Fruit fly (Drosophila melanogaster) whole organism, prepupa: Measurements from ENCODE around the gene Polr3E.

ENCODE experiments used
- Blimp-1 ChIP-seq: fragments of 200-800 bp; sonication (Bioruptor generic); optimal IDR thresholded peaks from 3 replicates; lab custom pipeline; 2017; ENCODE audit warnings: missing biosample characterization, missing genetic modification characterization, mild to moderate bottlenecking, moderate library complexity, missing genetic modification reagents
- CG10631 ChIP-seq: fragments of 200-800 bp; sonication (Bioruptor generic); optimal IDR thresholded peaks from 2 replicates; lab custom pipeline; 2016; ENCODE audit warnings: missing biosample characterization, missing genetic modification characterization
- CG11294 ChIP-seq: fragments of 200-800 bp; sonication (Bioruptor generic); IDR thresholded peaks from 2 replicates; pipeline ENCODE4 v1.3.6; 2022; ENCODE audit warnings: missing biosample characterization, missing genetic modification characterization
- CG11762 ChIP-seq: fragments of 200-800 bp; sonication (Bioruptor generic); optimal IDR thresholded peaks from 3 replicates; lab custom pipeline; 2016; ENCODE audit warnings: missing biosample characterization, missing genetic modification characterization; ENCODE audit not compliant: insufficient read depth
- CG11902 ChIP-seq: fragments of 200-800 bp; sonication (Bioruptor generic); optimal IDR thresholded peaks from 3 replicates; lab custom pipeline; 2016; ENCODE audit warnings: missing biosample characterization, missing genetic modification characterization
- CG15336 ChIP-seq: fragments of 200-800 bp; sonication (Bioruptor generic); IDR thresholded peaks from 2 replicates; pipeline ENCODE4 v1.3.6; 2022; ENCODE audit warnings: missing biosample characterization, missing genetic modification characterization
- CG16779 ChIP-seq: fragments of 200-800 bp; sonication (Bioruptor generic); optimal IDR thresholded peaks from 3 replicates; lab custom pipeline; 2017; ENCODE audit warnings: missing biosample characterization, mild to moderate bottlenecking, missing genetic modification characterization
- CG32006 ChIP-seq: fragments of 200-800 bp; sonication (Bioruptor generic); optimal IDR thresholded peaks from 3 replicates; lab custom pipeline; 2017; ENCODE audit warnings: missing biosample characterization, mild to moderate bottlenecking, missing genetic modification characterization
- CG34406 ChIP-seq: fragments of 200-800 bp; sonication (Bioruptor generic); optimal IDR thresholded peaks from 3 replicates; lab custom pipeline; 2016; ENCODE audit warnings: missing biosample characterization, missing genetic modification characterization
- CG3919 ChIP-seq: fragments of 200-800 bp; sonication (Bioruptor generic); optimal IDR thresholded peaks from 3 replicates; lab custom pipeline; 2016; ENCODE audit warnings: missing biosample characterization, missing genetic modification characterization
- CG4318 ChIP-seq: fragments of 200-800 bp; sonication (Bioruptor generic); optimal IDR thresholded peaks from 3 replicates; lab custom pipeline; 2017; ENCODE audit warnings: missing biosample characterization, mild to moderate bottlenecking, missing genetic modification characterization
- CG6163 ChIP-seq: fragments of 200-800 bp; sonication (Bioruptor generic); IDR thresholded peaks from 3 replicates; pipeline ENCODE4 v1.3.6; 2022; ENCODE audit warnings: missing biosample characterization, missing genetic modification characterization
- CG6276 ChIP-seq: fragments of 200-800 bp; sonication (Bioruptor generic); optimal IDR thresholded peaks from 2 replicates; lab custom pipeline; 2017; ENCODE audit warnings: missing biosample characterization, mild to moderate bottlenecking, missing genetic modification characterization
- CG6792 ChIP-seq: fragments of 200-800 bp; sonication (Bioruptor generic); optimal IDR thresholded peaks from 3 replicates; lab custom pipeline; 2016; ENCODE audit warnings: missing biosample characterization, missing genetic modification characterization
- CG6808 ChIP-seq: fragments of 200-800 bp; sonication (Bioruptor generic); optimal IDR thresholded peaks from 3 replicates; lab custom pipeline; 2017; ENCODE audit warnings: missing biosample characterization, missing genetic modification characterization, mild to moderate bottlenecking, moderate library complexity, missing genetic modification reagents
- CG6854 ChIP-seq: fragments of 200-800 bp; sonication (Bioruptor generic); optimal IDR thresholded peaks from 2 replicates; lab custom pipeline; 2017; ENCODE audit warnings: missing biosample characterization, mild to moderate bottlenecking, missing genetic modification characterization
- CG7368 ChIP-seq: fragments of 200-800 bp; sonication (Bioruptor generic); optimal IDR thresholded peaks from 3 replicates; lab custom pipeline; 2016; ENCODE audit warnings: missing biosample characterization, missing genetic modification characterization
- CG8632 ChIP-seq: fragments of 200-800 bp; sonication (Bioruptor generic); optimal IDR thresholded peaks from 3 replicates; lab custom pipeline; 2016; ENCODE audit warnings: missing biosample characterization, missing genetic modification characterization
- CG9139 ChIP-seq: fragments of 200-800 bp; sonication (Bioruptor generic); optimal IDR thresholded peaks from 3 replicates; lab custom pipeline; 2017; ENCODE audit warnings: missing biosample characterization, mild to moderate bottlenecking, missing genetic modification characterization
- Eip75B ChIP-seq: fragments of 200-800 bp; sonication (Bioruptor generic); optimal IDR thresholded peaks from 3 replicates; lab custom pipeline; 2016; ENCODE audit warnings: missing biosample characterization, missing genetic modification characterization
- Eip93F ChIP-seq: fragments of 200-800 bp; sonication (Bioruptor generic); optimal IDR thresholded peaks from 2 replicates; lab custom pipeline; 2016; ENCODE audit warnings: missing biosample characterization, mild to moderate bottlenecking, missing genetic modification characterization
- Ets21C ChIP-seq: fragments of 200-800 bp; sonication (Bioruptor generic); optimal IDR thresholded peaks from 3 replicates; lab custom pipeline; 2016; ENCODE audit warnings: missing biosample characterization, missing genetic modification characterization
- Gug ChIP-seq: fragments of 200-800 bp; sonication (Bioruptor generic); IDR thresholded peaks from 2 replicates; pipeline ENCODE4 v1.3.6; 2022; ENCODE audit warnings: missing biosample characterization, missing genetic modification characterization
- Hr39 ChIP-seq: fragments of 200-800 bp; sonication (Bioruptor generic); optimal IDR thresholded peaks from 2 replicates; lab custom pipeline; 2016; ENCODE audit warnings: missing biosample characterization, missing genetic modification characterization
- Hr4 ChIP-seq: fragments of 200-800 bp; sonication (Bioruptor generic); optimal IDR thresholded peaks from 3 replicates; lab custom pipeline; 2016; ENCODE audit warnings: missing biosample characterization, missing genetic modification characterization
- Lpt ChIP-seq: fragments of 200-800 bp; sonication (Bioruptor generic); optimal IDR thresholded peaks from 3 replicates; lab custom pipeline; 2016; ENCODE audit warnings: missing biosample characterization, missing genetic modification characterization
- Met ChIP-seq: fragments of 200-800 bp; sonication (Bioruptor generic); optimal IDR thresholded peaks from 3 replicates; lab custom pipeline; 2016; ENCODE audit warnings: missing biosample characterization, missing genetic modification characterization
- OdsH ChIP-seq: fragments of 200-800 bp; sonication (Bioruptor generic); optimal IDR thresholded peaks from 3 replicates; lab custom pipeline; 2016; ENCODE audit warnings: missing biosample characterization, missing genetic modification characterization
- Smox ChIP-seq: fragments of 200-800 bp; sonication (Bioruptor generic); optimal IDR thresholded peaks from 3 replicates; lab custom pipeline; 2016; ENCODE audit warnings: missing biosample characterization, missing genetic modification characterization
- Sox14 ChIP-seq: fragments of 200-800 bp; sonication (Bioruptor generic); optimal IDR thresholded peaks from 3 replicates; lab custom pipeline; 2016; ENCODE audit warnings: missing biosample characterization, missing genetic modification characterization
- Sox15 ChIP-seq: fragments of 200-800 bp; sonication (Bioruptor generic); optimal IDR thresholded peaks from 3 replicates; lab custom pipeline; 2016; ENCODE audit warnings: missing biosample characterization, missing genetic modification characterization
- achi ChIP-seq: fragments of 200-800 bp; sonication (Bioruptor generic); optimal IDR thresholded peaks from 3 replicates; lab custom pipeline; 2016; ENCODE audit warnings: missing biosample characterization, missing genetic modification characterization
- acj6 ChIP-seq: fragments of 200-800 bp; sonication (Bioruptor generic); optimal IDR thresholded peaks from 3 replicates; lab custom pipeline; 2016; ENCODE audit warnings: missing biosample characterization, missing genetic modification characterization
- cyc ChIP-seq: fragments of 200-800 bp; sonication (Bioruptor generic); optimal IDR thresholded peaks from 3 replicates; lab custom pipeline; 2016; ENCODE audit warnings: missing biosample characterization, missing genetic modification characterization
- dac ChIP-seq: fragments of 200-800 bp; sonication (Bioruptor generic); optimal IDR thresholded peaks from 2 replicates; lab custom pipeline; 2017; ENCODE audit warnings: missing biosample characterization, mild to moderate bottlenecking, missing genetic modification characterization
- dsx ChIP-seq: fragments of 200-800 bp; optimal IDR thresholded peaks from 3 replicates; lab custom pipeline; 2019; ENCODE audit warnings: missing biosample characterization, mild to moderate bottlenecking, missing genetic modification characterization, moderate library complexity; ENCODE audit not compliant: poor library complexity, severe bottlenecking
- eg ChIP-seq: fragments of 200-800 bp; sonication (Bioruptor generic); IDR thresholded peaks from 3 replicates; pipeline ENCODE4 v1.3.6; 2022; ENCODE audit warnings: missing biosample characterization, missing genetic modification characterization
- esn ChIP-seq: fragments of 200-800 bp; sonication (Bioruptor generic); optimal IDR thresholded peaks from 2 replicates; lab custom pipeline; 2016; ENCODE audit warnings: missing biosample characterization, mild to moderate bottlenecking, missing genetic modification characterization, moderate library complexity
- fd59A ChIP-seq: fragments of 200-800 bp; sonication (Bioruptor generic); optimal IDR thresholded peaks from 2 replicates; lab custom pipeline; 2017; ENCODE audit warnings: missing biosample characterization, mild to moderate bottlenecking, missing genetic modification characterization, missing genetic modification reagents
- fd85E ChIP-seq: fragments of 200-800 bp; sonication (Bioruptor generic); optimal IDR thresholded peaks from 3 replicates; lab custom pipeline; 2016; ENCODE audit warnings: missing biosample characterization, missing genetic modification characterization
- fkh ChIP-seq: fragments of 200-800 bp; sonication (Bioruptor generic); optimal IDR thresholded peaks from 3 replicates; lab custom pipeline; 2017; ENCODE audit warnings: missing biosample characterization, mild to moderate bottlenecking, missing genetic modification characterization, moderate library complexity
- pdm3 ChIP-seq: fragments of 200-800 bp; sonication (Bioruptor generic); optimal IDR thresholded peaks from 3 replicates; lab custom pipeline; 2016; ENCODE audit warnings: missing biosample characterization, missing genetic modification characterization
- ss ChIP-seq, 2 experiments: fragments of 200-800 bp; sonication (Bioruptor generic); optimal IDR thresholded peaks; 2 replicates in 1 of 2; 3 replicates in 1 of 2; lab custom pipeline; 2017 to 2018; ENCODE audit warnings: mild to moderate bottlenecking in 2 of 2, missing biosample characterization in 2 of 2, missing genetic modification characterization in 2 of 2, moderate library complexity in 1 of 2
- svp ChIP-seq: fragments of 200-800 bp; sonication (Bioruptor generic); peaks from one replicate; lab custom pipeline; 2016; ENCODE audit warnings: missing biosample characterization, missing genetic modification characterization
- topi ChIP-seq: fragments of 200-800 bp; sonication (Bioruptor generic); optimal IDR thresholded peaks from 3 replicates; lab custom pipeline; 2016; ENCODE audit warnings: missing biosample characterization, missing genetic modification characterization
- vri ChIP-seq: fragments of 200-800 bp; sonication (Bioruptor generic); optimal IDR thresholded peaks from 3 replicates; lab custom pipeline; 2016; ENCODE audit warnings: missing biosample characterization, mild to moderate bottlenecking, missing genetic modification characterization

Polr3E gene

dm6 chr3L:21056792-21057567, 25.4 kb downstream of the Polr3E start (continued):
- TF ChIP-seq cyc (peak; percentile 60), esn (GFP tag; lab: Kevin White, UChicago) (peak; percentile 80), acj6 (peak; percentile 66), CG9139 (no peak), Smox (GFP tag; lab: Kevin White, UChicago) (peak; percentile 77), ss (GFP tag; optimal IDR thresholded peaks at IDR 0.05; lab: Kevin White, UChicago) (peak in 1 of 2 experiments; percentile 23), Eip93F (no peak), Hr39 (GFP tag; lab: Kevin White, UChicago) (peak; percentile 76), fd85E (GFP tag; lab: Kevin White, UChicago) (no peak), CG11294 (GFP tag; lab: Robert Waterston, UW) (peak; percentile 16; the same call in 1 of the 2 replicates), Blimp-1 (GFP tag; lab: Kevin White, UChicago) (peak; percentile 13), Lpt (GFP tag; lab: Kevin White, UChicago) (peak; percentile 23), Gug (GFP tag; lab: Robert Waterston, UW) (no peak), OdsH (GFP tag; lab: Kevin White, UChicago) (peak; percentile 71), CG11902 (GFP tag; lab: Kevin White, UChicago) (peak; percentile 51), CG6808 (GFP tag; lab: Kevin White, UChicago) (peak; percentile 45)

- peak; percentile 54; the same call in 2 of the 3 replicates for TF ChIP-seq eg
- TF ChIP-seq Sox15, result no peak
- 0 out of 3 replicates have a peak, but pooled peaks have one; percentile 41 for TF ChIP-seq CG6163 (GFP tag; lab: Robert Waterston, UW)
- no peak for TF ChIP-seq CG8632 (GFP tag; lab: Kevin White, UChicago)
- peak; percentile 16 for TF ChIP-seq Met (GFP tag; lab: Kevin White, UChicago)
- no peak for TF ChIP-seq CG34406
- peak; percentile 44 for TF ChIP-seq CG32006 (GFP tag; lab: Kevin White, UChicago)
- TF ChIP-seq CG6854 (GFP tag; lab: Kevin White, UChicago), result peak; percentile 77
- TF ChIP-seq Lpt (GFP tag; lab: Kevin White, UChicago), result no peak
- peak; percentile 40 for TF ChIP-seq vri (GFP tag; lab: Kevin White, UChicago)
- TF ChIP-seq fkh, result peak; percentile 8
- TF ChIP-seq CG11902 (GFP tag; lab: Kevin White, UChicago), result no peak
- TF ChIP-seq dsx (GFP tag; lab: Kevin White, UChicago), result peak; percentile 5
Measured at dm6 chr3L:21057568-21057940, 25.9 kb downstream of the Polr3E start.

- no peak for TF ChIP-seq svp
- no peak for TF ChIP-seq CG11762 (GFP tag; lab: Kevin White, UChicago)
- no peak for TF ChIP-seq CG9139
- no peak for TF ChIP-seq CG10631 (GFP tag; lab: Kevin White, UChicago)
- TF ChIP-seq CG4318 (GFP tag; lab: Kevin White, UChicago), result no peak
- TF ChIP-seq Lpt (GFP tag; lab: Kevin White, UChicago), result peak; percentile 41
- peak; percentile 35 for TF ChIP-seq CG7368
- TF ChIP-seq OdsH (GFP tag; lab: Kevin White, UChicago), result no peak
- no peak for TF ChIP-seq pdm3
- TF ChIP-seq cyc, result no peak
- peak; percentile 19 for TF ChIP-seq Eip75B (GFP tag; lab: Kevin White, UChicago)
- no peak for TF ChIP-seq CG32006 (GFP tag; lab: Kevin White, UChicago)
- peak; percentile 12 for TF ChIP-seq topi (GFP tag; lab: Kevin White, UChicago)
- TF ChIP-seq CG3919 (GFP tag; lab: Kevin White, UChicago), result peak; percentile 39
- TF ChIP-seq Met (GFP tag; lab: Kevin White, UChicago), result peak; percentile 23
- TF ChIP-seq fd59A, result no peak
- peak; percentile 46 for TF ChIP-seq CG16779 (tag; lab: Kevin White, UChicago)
- TF ChIP-seq Hr4 (GFP tag; lab: Kevin White, UChicago), result no peak
- TF ChIP-seq Blimp-1 (GFP tag; lab: Kevin White, UChicago), result no peak
- TF ChIP-seq Ets21C (GFP tag; lab: Kevin White, UChicago), result no peak
- peak; percentile 73 for TF ChIP-seq CG6854 (GFP tag; lab: Kevin White, UChicago)
- TF ChIP-seq Hr39 (GFP tag; lab: Kevin White, UChicago), result no peak
- peak; percentile 57 for TF ChIP-seq Sox14 (GFP tag; lab: Kevin White, UChicago)
- no peak for TF ChIP-seq CG6792 (GFP tag; lab: Kevin White, UChicago)
- TF ChIP-seq dac (GFP tag; lab: Kevin White, UChicago), result no peak
- no peak for TF ChIP-seq Sox15
- TF ChIP-seq CG15336, result no peak
- no peak for TF ChIP-seq CG6276 (GFP tag; lab: Kevin White, UChicago)
- TF ChIP-seq achi, result no peak
Measured at dm6 chr3L:21058651-21059050, 27.0 kb downstream of the Polr3E start.
